Worm (Caenorhabditis elegans): ENCODE data around the gene klc-1.

The klc-1 gene

DNA sequence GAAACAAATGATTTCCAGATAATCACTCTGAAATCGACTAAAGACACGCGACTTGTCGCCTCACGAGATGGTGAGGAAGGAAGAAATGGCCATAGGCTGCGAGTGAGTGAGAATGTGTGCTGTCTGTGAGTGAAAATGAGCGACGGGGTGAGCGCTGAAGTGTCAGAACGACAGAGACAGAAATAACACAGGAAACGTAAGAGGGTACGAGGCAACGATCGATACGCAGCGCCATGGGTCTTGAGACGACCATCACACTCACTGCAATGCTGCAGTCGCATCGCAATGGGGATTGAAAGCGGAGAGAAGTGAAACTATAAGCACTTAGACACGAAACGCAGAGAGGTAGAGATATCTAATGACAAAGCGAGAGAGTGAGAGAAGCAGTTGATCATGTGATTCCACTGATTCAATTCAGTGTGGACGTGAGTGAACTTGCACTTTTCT, 723 bp upstream of the klc-1 start (continued):
- no peak for TF ChIP-seq mes-4 (tag; optimal IDR thresholded peaks at IDR 0.05)
- TF ChIP-seq cebp-1 (GFP tag; IDR thresholded peaks at IDR 0.05), result 0 out of 2 replicates have a peak, but pooled peaks have one; percentile 56
- peak; percentile 92 for TF ChIP-seq cebp-1 (tag; optimal IDR thresholded peaks at IDR 0.05)
- peak; percentile 13; the same call in 1 of the 2 replicates for TF ChIP-seq attf-6 (GFP tag; IDR thresholded peaks at IDR 0.05)
- TF ChIP-seq snpc-1.1 (tag; optimal IDR thresholded peaks at IDR 0.05; ENCODE audit: insufficient read depth), result no peak
- peak; percentile 27 for TF ChIP-seq F23B12.7 (tag; optimal IDR thresholded peaks at IDR 0.05; ENCODE audit: insufficient read depth)
- TF ChIP-seq F57A8.1 (GFP tag; optimal IDR thresholded peaks at IDR 0.05), result no peak
- no peak for TF ChIP-seq efl-1 (GFP tag; optimal IDR thresholded peaks at IDR 0.05)
- peak; percentile 54; the same call in 1 of the 2 replicates for TF ChIP-seq Y67H2A.10 (GFP tag; conservative IDR thresholded peaks at IDR 0.05)
- TF ChIP-seq F37B4.10 (GFP tag; IDR thresholded peaks at IDR 0.05), result no peak
- TF ChIP-seq somi-1 (GFP tag; optimal IDR thresholded peaks at IDR 0.05), result peak; percentile 74
- no peak for TF ChIP-seq unc-130 (GFP tag; optimal IDR thresholded peaks at IDR 0.05)
- 0 out of 2 replicates have a peak, but pooled peaks have one; percentile 12 for TF ChIP-seq F39B2.1 (GFP tag; IDR thresholded peaks at IDR 0.05)
- peak; percentile 74 for TF ChIP-seq ekl-4 (GFP tag; IDR thresholded peaks at IDR 0.05)
- no peak for TF ChIP-seq sptf-2 (GFP tag; optimal IDR thresholded peaks at IDR 0.05)
- peak; percentile 89 for TF ChIP-seq B0336.3 (GFP tag; IDR thresholded peaks at IDR 0.05)
- peak; percentile 79 for TF ChIP-seq repo-1 (tag; optimal IDR thresholded peaks at IDR 0.05)
- peak; percentile 86; the same call in 1 of the 2 replicates for TF ChIP-seq K11D2.4 (GFP tag; IDR thresholded peaks at IDR 0.05)
- peak; percentile 54; the same call in 1 of the 2 replicates for TF ChIP-seq Y95B8A.8 (GFP tag; IDR thresholded peaks at IDR 0.05)
- TF ChIP-seq gei-17 (GFP tag; optimal IDR thresholded peaks at IDR 0.05), result peak; percentile 2
- no peak for TF ChIP-seq dpl-1 (GFP tag; optimal IDR thresholded peaks at IDR 0.05)
- TF ChIP-seq nfya-2 (GFP tag; IDR thresholded peaks at IDR 0.05), result no peak
- TF ChIP-seq B0019.2 (GFP tag; conservative IDR thresholded peaks at IDR 0.05), result no peak
- peak; percentile 30; the same call in 1 of the 2 replicates for TF ChIP-seq bed-2 (GFP tag; IDR thresholded peaks at IDR 0.05)
- TF ChIP-seq lsl-1 (GFP tag; optimal IDR thresholded peaks at IDR 0.05), result no peak
- TF ChIP-seq ztf-3 (GFP tag; optimal IDR thresholded peaks at IDR 0.05), result no peak
- peak; percentile 82 for TF ChIP-seq mcd-1 (GFP tag; IDR thresholded peaks at IDR 0.05)
- TF ChIP-seq K12H6.12 (tag; optimal IDR thresholded peaks at IDR 0.05), result peak; percentile 90
- no peak for TF ChIP-seq ceh-91 (GFP tag; IDR thresholded peaks at IDR 0.05)
- TF ChIP-seq let-526 (GFP tag; IDR thresholded peaks at IDR 0.05), result 0 out of 2 replicates have a peak, but pooled peaks have one; percentile 60
- peak; percentile 53 for TF ChIP-seq unc-62 (GFP tag; optimal IDR thresholded peaks at IDR 0.05)
- TF ChIP-seq madf-3 (GFP tag; IDR thresholded peaks at IDR 0.05), result 0 out of 2 replicates have a peak, but pooled peaks have one; percentile 69
- peak; percentile 15; the same call in 1 of the 2 replicates for TF ChIP-seq ceh-100 (GFP tag; IDR thresholded peaks at IDR 0.05)
- TF ChIP-seq ZK185.1 (tag; optimal IDR thresholded peaks at IDR 0.05; ENCODE audit: poor library complexity, severe bottlenecking), result peak; percentile 91
- no peak for TF ChIP-seq snpc-3.4 (tag; optimal IDR thresholded peaks at IDR 0.05)
- TF ChIP-seq bed-1 (GFP tag; IDR thresholded peaks at IDR 0.05), result no peak
- peak in 1 of 2 experiments; percentile 7 for TF ChIP-seq rec-8 (tag; optimal IDR thresholded peaks at IDR 0.05)
- no peak for TF ChIP-seq nhr-120 (GFP tag; IDR thresholded peaks at IDR 0.05)
- TF ChIP-seq lin-26 (GFP tag; IDR thresholded peaks at IDR 0.05), result peak; percentile 69; the same call in 1 of the 2 replicates
- no peak for TF ChIP-seq sea-2 (GFP tag; IDR thresholded peaks at IDR 0.05)
- no peak for TF ChIP-seq F57C9.4 (tag; optimal IDR thresholded peaks at IDR 0.05)
- TF ChIP-seq snpc-1.3 (tag; optimal IDR thresholded peaks at IDR 0.05; ENCODE audit: insufficient read depth), result no peak
- TF ChIP-seq attf-5 (GFP tag; optimal IDR thresholded peaks at IDR 0.05), result peak; percentile 89
- TF ChIP-seq ceh-58 (GFP tag; IDR thresholded peaks at IDR 0.05), result no peak
- peak; percentile 85 for TF ChIP-seq athp-1 (tag; optimal IDR thresholded peaks at IDR 0.05)
